Fruit fly (Drosophila melanogaster) whole organism, embryonic: Measurements from ENCODE around the gene CG14669.
A peak's percentile ranks its signal among the peaks of the same experiment; 100 is the strongest.

ENCODE experiments used
- Aef1 ChIP-seq: fragments of 200-800 bp; sonication (Bioruptor generic); IDR thresholded peaks from 3 replicates; pipeline ENCODE4 v1.3.6; 2022; ENCODE audit warnings: missing biosample characterization, missing genetic modification characterization
- Blimp-1 ChIP-seq: fragments of 200-800 bp; sonication (Bioruptor generic); optimal IDR thresholded peaks from 3 replicates; lab custom pipeline; 2018; ENCODE audit warnings: missing biosample characterization, missing genetic modification characterization, mild to moderate bottlenecking, moderate library complexity, missing genetic modification reagents
- CG10366 ChIP-seq: fragments of 200-800 bp; sonication (Bioruptor generic); IDR thresholded peaks from 2 replicates; pipeline ENCODE4 v1.3.6; 2022; ENCODE audit warnings: missing biosample characterization, missing genetic modification characterization
- CG10959 ChIP-seq: fragments of 200-800 bp; sonication (Bioruptor generic); IDR thresholded peaks from 2 replicates; pipeline ENCODE4 v1.3.6; 2022; ENCODE audit warnings: missing biosample characterization, missing genetic modification characterization
- CG11247 ChIP-seq: fragments of 200-800 bp; sonication (Bioruptor generic); IDR thresholded peaks from 2 replicates; pipeline ENCODE4 v1.3.6; 2022; ENCODE audit warnings: missing biosample characterization, missing genetic modification characterization
- CG12236 ChIP-seq: fragments of 200-800 bp; sonication (Bioruptor generic); optimal IDR thresholded peaks from 2 replicates; lab custom pipeline; 2016; ENCODE audit warnings: missing biosample characterization, missing genetic modification characterization
- CG12769 ChIP-seq: fragments of 200-800 bp; sonication (Bioruptor generic); optimal IDR thresholded peaks from 2 replicates; lab custom pipeline; 2019; ENCODE audit warnings: missing biosample characterization, mild to moderate bottlenecking, missing genetic modification characterization, moderate library complexity
- CG13624 ChIP-seq: fragments of 200-800 bp; sonication (Bioruptor generic); optimal IDR thresholded peaks from 2 replicates; lab custom pipeline; 2016; ENCODE audit warnings: missing biosample characterization, missing genetic modification characterization
- CG1602 ChIP-seq: fragments of 200-800 bp; sonication (Bioruptor generic); optimal IDR thresholded peaks from 3 replicates; lab custom pipeline; 2016; ENCODE audit warnings: missing biosample characterization, missing genetic modification characterization
- CG16863 ChIP-seq: fragments of 200-800 bp; sonication (Bioruptor generic); optimal IDR thresholded peaks from 3 replicates; lab custom pipeline; 2016; ENCODE audit warnings: missing biosample characterization, missing genetic modification characterization
- CG17385 ChIP-seq: fragments of 200-800 bp; sonication (Bioruptor generic); optimal IDR thresholded peaks from 3 replicates; lab custom pipeline; 2018; ENCODE audit warnings: missing biosample characterization, mild to moderate bottlenecking, missing genetic modification characterization
- CG17829 ChIP-seq: fragments of 200-800 bp; optimal IDR thresholded peaks from 2 replicates; lab custom pipeline; 2019; ENCODE audit warnings: missing biosample characterization, mild to moderate bottlenecking, missing genetic modification characterization, moderate library complexity
- CG18619 ChIP-seq: fragments of 200-800 bp; sonication (Bioruptor generic); optimal IDR thresholded peaks from 3 replicates; lab custom pipeline; 2017; ENCODE audit warnings: missing biosample characterization, mild to moderate bottlenecking, missing genetic modification characterization
- CG2120 ChIP-seq: fragments of 200-800 bp; sonication (Bioruptor generic); optimal IDR thresholded peaks from 3 replicates; lab custom pipeline; 2016; ENCODE audit warnings: missing biosample characterization, missing genetic modification characterization
- CG4730 ChIP-seq: fragments of 200-800 bp; sonication (Bioruptor generic); IDR thresholded peaks from 2 replicates; pipeline ENCODE4 v1.3.6; 2022; ENCODE audit warnings: missing biosample characterization, missing genetic modification characterization
- CG6854 ChIP-seq: fragments of 200-800 bp; sonication (Bioruptor generic); optimal IDR thresholded peaks from 3 replicates; lab custom pipeline; 2017; ENCODE audit warnings: missing biosample characterization, mild to moderate bottlenecking, missing genetic modification characterization
- CG8290 ChIP-seq, 3 experiments: fragments of 200-800 bp; sonication (Bioruptor generic); optimal IDR thresholded peaks; 2 replicates each; lab custom pipeline; 2016 to 2019; ENCODE audit warnings: missing biosample characterization in 3 of 3, missing genetic modification characterization in 3 of 3, mild to moderate bottlenecking in 2 of 3, moderate library complexity in 1 of 3
- CG8388 ChIP-seq: fragments of 200-800 bp; sonication (Bioruptor generic); optimal IDR thresholded peaks from 2 replicates; lab custom pipeline; 2019; ENCODE audit warnings: missing biosample characterization, mild to moderate bottlenecking, missing genetic modification characterization, moderate library complexity
- CG9727 ChIP-seq: fragments of 200-800 bp; sonication (Bioruptor generic); optimal IDR thresholded peaks from 3 replicates; lab custom pipeline; 2017; ENCODE audit warnings: missing biosample characterization, mild to moderate bottlenecking, missing genetic modification characterization
- CG9932 ChIP-seq: fragments of 200-800 bp; sonication (Bioruptor generic); IDR thresholded peaks from 2 replicates; pipeline ENCODE4 v1.3.6; 2022; ENCODE audit warnings: missing biosample characterization, missing genetic modification characterization
- D19B ChIP-seq: fragments of 200-800 bp; sonication (Bioruptor generic); optimal IDR thresholded peaks from 2 replicates; lab custom pipeline; 2017; ENCODE audit warnings: missing biosample characterization, mild to moderate bottlenecking, missing genetic modification characterization
- Dek ChIP-seq: fragments of 200-800 bp; sonication (Bioruptor generic); optimal IDR thresholded peaks from 3 replicates; lab custom pipeline; 2019; ENCODE audit warnings: missing biosample characterization, mild to moderate bottlenecking, missing genetic modification characterization, moderate library complexity
- E2f2 ChIP-seq: fragments of 200-800 bp; sonication (Bioruptor generic); IDR thresholded peaks from 2 replicates; pipeline ENCODE4 v1.3.6; 2022; ENCODE audit warnings: missing biosample characterization, missing genetic modification characterization
- ERR ChIP-seq: fragments of 200-800 bp; sonication (Bioruptor generic); optimal IDR thresholded peaks from 2 replicates; lab custom pipeline; 2016; ENCODE audit warnings: missing biosample characterization, missing genetic modification characterization
- Eip74EF ChIP-seq, 2 experiments: fragments of 200-800 bp in 1 of 2; fragments of >200 bp in 1 of 2; sonication (Bioruptor generic) in 1 of 2; optimal IDR thresholded peaks; 2 replicates each; lab custom pipeline; 2017 to 2019; ENCODE audit warnings: missing biosample characterization in 2 of 2, missing genetic modification characterization in 2 of 2, mild to moderate bottlenecking in 1 of 2, moderate library complexity in 1 of 2
- Fer3 ChIP-seq: fragments of 200-800 bp; sonication (Bioruptor generic); optimal IDR thresholded peaks from 2 replicates; lab custom pipeline; 2018; ENCODE audit warnings: missing biosample characterization, mild to moderate bottlenecking, missing genetic modification characterization, moderate library complexity
- HHEX ChIP-seq: fragments of 200-800 bp; sonication (Bioruptor generic); optimal IDR thresholded peaks from 3 replicates; lab custom pipeline; 2017; ENCODE audit warnings: missing biosample characterization, mild to moderate bottlenecking, missing genetic modification characterization, missing genetic modification reagents
- Hr3 ChIP-seq: fragments of 200-800 bp; sonication (Bioruptor generic); optimal IDR thresholded peaks from 3 replicates; lab custom pipeline; 2016; ENCODE audit warnings: missing biosample characterization, missing genetic modification characterization
- Hr78 ChIP-seq, 2 experiments: fragments of 200-800 bp in 1 of 2; fragments of >200 bp in 1 of 2; sonication (Bioruptor generic) in 1 of 2; optimal IDR thresholded peaks; 2 replicates each; lab custom pipeline; 2017 to 2019; ENCODE audit warnings: missing biosample characterization in 2 of 2, missing genetic modification characterization in 2 of 2, mild to moderate bottlenecking in 1 of 2, moderate library complexity in 1 of 2
- Kr ChIP-seq: fragments of 200-800 bp; sonication (Bioruptor generic); optimal IDR thresholded peaks from 2 replicates; lab custom pipeline; 2017; ENCODE audit warnings: missing biosample characterization, mild to moderate bottlenecking, missing genetic modification characterization
- Mad ChIP-seq: fragments of 200-800 bp; sonication (Bioruptor generic); optimal IDR thresholded peaks from 2 replicates; lab custom pipeline; 2016; ENCODE audit warnings: missing biosample characterization, missing genetic modification characterization
- NFAT ChIP-seq: fragments of 200-800 bp; sonication (Bioruptor generic); IDR thresholded peaks from 2 replicates; pipeline ENCODE4 v1.3.6; 2022; ENCODE audit warnings: missing biosample characterization, missing genetic modification characterization
- NK7.1 ChIP-seq: fragments of 200-800 bp; sonication (Bioruptor generic); optimal IDR thresholded peaks from 3 replicates; lab custom pipeline; 2016; ENCODE audit warnings: missing biosample characterization, missing genetic modification characterization
- Nf-YC ChIP-seq: fragments of 200-800 bp; optimal IDR thresholded peaks from 3 replicates; lab custom pipeline; 2019; ENCODE audit warnings: missing biosample characterization, mild to moderate bottlenecking, missing genetic modification characterization, moderate library complexity
- Ravus ChIP-seq: fragments of 200-800 bp; sonication (Bioruptor generic); IDR thresholded peaks from 2 replicates; pipeline ENCODE4 v1.3.6; 2022; ENCODE audit warnings: missing biosample characterization, missing genetic modification characterization
- ac ChIP-seq: fragments of 200-800 bp; sonication (Bioruptor generic); optimal IDR thresholded peaks from 3 replicates; lab custom pipeline; 2017; ENCODE audit warnings: missing biosample characterization, mild to moderate bottlenecking, missing genetic modification characterization
- ash1 ChIP-seq: fragments of 200-800 bp; sonication (Bioruptor generic); optimal IDR thresholded peaks from 2 replicates; lab custom pipeline; 2018; ENCODE audit warnings: missing biosample characterization, mild to moderate bottlenecking, missing genetic modification characterization
- caup ChIP-seq: fragments of 200-800 bp; sonication (Bioruptor generic); optimal IDR thresholded peaks from 3 replicates; lab custom pipeline; 2017; ENCODE audit warnings: missing biosample characterization, mild to moderate bottlenecking, missing genetic modification characterization, moderate library complexity; ENCODE audit not compliant: severe bottlenecking
- da ChIP-seq: fragments of 200-800 bp; sonication (Bioruptor generic); optimal IDR thresholded peaks from 2 replicates; lab custom pipeline; 2016; ENCODE audit warnings: missing biosample characterization, missing genetic modification characterization
- ems ChIP-seq: fragments of 200-800 bp; sonication (Bioruptor generic); optimal IDR thresholded peaks from 3 replicates; lab custom pipeline; 2016; ENCODE audit warnings: missing biosample characterization, missing genetic modification characterization
- grn ChIP-seq: fragments of 200-800 bp; sonication (Bioruptor generic); optimal IDR thresholded peaks from 3 replicates; lab custom pipeline; 2017; ENCODE audit warnings: missing biosample characterization, missing genetic modification characterization
- jigr1 ChIP-seq: fragments of 200-800 bp; sonication (Bioruptor generic); IDR thresholded peaks from 3 replicates; pipeline ENCODE4 v1.3.6; 2022; ENCODE audit warnings: missing biosample characterization, missing genetic modification characterization
- lbe ChIP-seq: fragments of 200-800 bp; sonication (Bioruptor generic); optimal IDR thresholded peaks from 2 replicates; lab custom pipeline; 2016; ENCODE audit warnings: missing biosample characterization, mild to moderate bottlenecking, missing genetic modification characterization
- lola ChIP-seq, 3 experiments: fragments of >200 bp in 2 of 3; fragments of 200-800 bp in 1 of 3; sonication (Bioruptor generic) in 1 of 3; optimal IDR thresholded peaks; 2 replicates each; lab custom pipeline; 2017 to 2019; ENCODE audit warnings: missing biosample characterization in 3 of 3, missing genetic modification characterization in 3 of 3, mild to moderate bottlenecking in 1 of 3, moderate library complexity in 1 of 3
- nerfin-2 ChIP-seq: fragments of 200-800 bp; sonication (Bioruptor generic); IDR thresholded peaks from 2 replicates; pipeline ENCODE4 v1.3.6; 2022; ENCODE audit warnings: missing biosample characterization, missing genetic modification characterization; ENCODE audit not compliant: partially characterized antibody
- pho ChIP-seq: fragments of 200-800 bp; sonication (Bioruptor generic); optimal IDR thresholded peaks from 2 replicates; lab custom pipeline; 2016; ENCODE audit warnings: missing biosample characterization, missing genetic modification characterization
- pros ChIP-seq: fragments of 200-800 bp; sonication (Bioruptor generic); optimal IDR thresholded peaks from 3 replicates; lab custom pipeline; 2019; ENCODE audit warnings: missing biosample characterization, mild to moderate bottlenecking, missing genetic modification characterization, moderate library complexity
- rib ChIP-seq: fragments of 200-800 bp; sonication (Bioruptor generic); IDR thresholded peaks from 2 replicates; pipeline ENCODE4 v1.3.6; 2022; ENCODE audit warnings: missing biosample characterization, missing genetic modification characterization
- toy ChIP-seq: fragments of 200-800 bp; sonication (Bioruptor generic); IDR thresholded peaks from 2 replicates; pipeline ENCODE4 v1.3.6; 2022; ENCODE audit warnings: missing biosample characterization, missing genetic modification characterization
- wdn ChIP-seq: fragments of 200-800 bp; sonication (Bioruptor generic); IDR thresholded peaks from 2 replicates; pipeline ENCODE4 v1.3.6; 2022; ENCODE audit warnings: missing biosample characterization, missing genetic modification characterization
- wor ChIP-seq: fragments of 200-800 bp; sonication (Bioruptor generic); IDR thresholded peaks from 2 replicates; pipeline ENCODE4 v1.3.6; 2022; ENCODE audit warnings: missing biosample characterization, missing genetic modification characterization

CG14669 gene

DNA sequence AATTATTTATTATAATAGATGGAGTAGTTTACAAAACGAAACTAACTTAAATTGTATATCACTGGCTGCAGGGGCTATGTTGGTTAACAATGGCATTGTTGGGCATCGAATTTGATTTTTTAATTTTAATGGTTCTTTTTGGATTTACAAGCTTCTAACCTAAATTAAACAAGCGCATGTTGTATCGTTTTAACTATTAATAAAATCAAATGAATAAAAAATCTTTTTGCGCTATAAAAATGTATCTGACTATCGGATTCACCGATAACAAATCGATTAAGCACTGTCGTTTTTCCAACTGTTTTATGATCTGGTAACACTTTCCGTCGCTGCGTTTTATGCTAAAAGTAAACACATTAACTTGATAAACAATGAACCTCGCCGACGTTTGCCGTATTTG is 39.6 kb upstream of the CG14669 start, which contains the start of the genes hd and CG14667 (continued):
- TF ChIP-seq CG6854 (no peak), caup (no peak), CG9932 (no peak), ERR (GFP tag; lab: Kevin White, UChicago) (no peak), toy (GFP tag; lab: Robert Waterston, UW) (no peak), ems (no peak), Eip74EF (GFP tag; optimal IDR thresholded peaks at IDR 0.05; lab: Kevin White, UChicago) (no peak), jigr1 (GFP tag; lab: Robert Waterston, UW) (no peak), CG10366 (GFP tag; lab: Robert Waterston, UW) (no peak), CG8290 (GFP tag; optimal IDR thresholded peaks at IDR 0.05; lab: Kevin White, UChicago) (no peak), CG8290 (tag; optimal IDR thresholded peaks at IDR 0.05; lab: Kevin White, UChicago) (no peak), NK7.1 (GFP tag; lab: Kevin White, UChicago) (no peak), Mad (no peak), CG17829 (tag; lab: Kevin White, UChicago) (peak; percentile 36), grn (GFP tag; lab: Kevin White, UChicago) (no peak), CG12769 (tag; lab: Kevin White, UChicago) (no peak), Hr3 (GFP tag; lab: Kevin White, UChicago) (no peak), wdn (no peak), rib (no peak), Dek (tag; lab: Kevin White, UChicago) (no peak), lbe (GFP tag; lab: Kevin White, UChicago) (no peak), HHEX (no peak), Nf-YC (tag; lab: Kevin White, UChicago) (no peak), ash1 (GFP tag; lab: Kevin White, UChicago) (no peak), ac (GFP tag; lab: Kevin White, UChicago) (no peak), CG13624 (GFP tag; lab: Kevin White, UChicago) (peak; percentile 21), CG17385 (GFP tag; lab: Kevin White, UChicago) (no peak), CG2120 (GFP tag; lab: Kevin White, UChicago) (peak; percentile 17), lola (GFP tag; optimal IDR thresholded peaks at IDR 0.05; lab: Kevin White, UChicago) (no peak), CG12236 (no peak), nerfin-2 (peak; percentile 42; the same call in 1 of the 2 replicates), CG1602 (GFP tag; lab: Kevin White, UChicago) (no peak), NFAT (GFP tag; lab: Robert Waterston, UW) (no peak), Fer3 (tag; lab: Kevin White, UChicago) (no peak), Blimp-1 (GFP tag; lab: Kevin White, UChicago) (no peak), CG9727 (peak; percentile 18), Aef1 (GFP tag; lab: Robert Waterston, UW) (no peak), pros (GFP tag; lab: Kevin White, UChicago) (no peak), CG16863 (GFP tag; lab: Kevin White, UChicago) (no peak), Ravus (GFP tag; lab: Robert Waterston, UW) (no peak), CG8388 (GFP tag; lab: Kevin White, UChicago) (no peak), CG4730 (GFP tag; lab: Robert Waterston, UW) (no peak), CG11247 (GFP tag; lab: Robert Waterston, UW) (no peak), CG18619 (no peak), Hr78 (GFP tag; optimal IDR thresholded peaks at IDR 0.05; lab: Kevin White, UChicago) (no peak), Kr (no peak), CG10959 (GFP tag; lab: Robert Waterston, UW) (no peak), E2f2 (peak; percentile 70), da (no peak), pho (no peak), wor (GFP tag; lab: Robert Waterston, UW) (no peak), D19B (no peak)
